Worm (Caenorhabditis elegans): ENCODE measurements around the gene taf-3.

ce11 chrX:16381115-16381514, 48.9 kb downstream of the taf-3 start:
- TF ChIP-seq nhr-23 (tag; optimal IDR thresholded peaks at IDR 0.05) (no peak), unc-62 (GFP tag; optimal IDR thresholded peaks at IDR 0.05) (no peak), nhr-76 (tag; optimal IDR thresholded peaks at IDR 0.05) (no peak)

Measured in whole organism, L3 larva.